Worm (Caenorhabditis elegans): ENCODE results near the gene aly-3.

DNA sequence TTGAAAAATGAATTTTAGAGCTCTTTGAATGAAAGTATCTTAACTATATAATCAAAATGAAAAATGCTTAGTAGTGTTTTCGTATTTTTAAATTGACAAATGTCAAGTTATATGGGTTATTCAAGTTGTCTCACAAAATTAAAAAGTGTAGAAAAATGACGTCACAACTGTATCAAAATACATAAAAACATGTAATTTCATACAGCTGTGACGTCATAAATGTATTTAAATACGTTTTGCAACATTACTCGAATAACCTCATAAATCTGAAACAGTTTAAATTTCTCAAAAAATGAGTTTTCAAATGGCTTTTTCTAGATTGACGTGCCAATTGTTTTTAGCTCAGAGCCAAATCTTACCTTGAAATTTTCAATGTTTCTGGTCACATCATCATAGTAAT, 13.3 kb upstream of the aly-3 start:
- TF ChIP-seq nhr-25 (tag; optimal IDR thresholded peaks at IDR 0.05; ENCODE audit: borderline replicate concordance, insufficient read depth) (no peak), hlh-30 (tag; optimal IDR thresholded peaks at IDR 0.05; ENCODE audit: insufficient read depth) (no peak), zfp-3 (GFP tag; conservative IDR thresholded peaks at IDR 0.05) (no peak), zag-1 (tag; optimal IDR thresholded peaks at IDR 0.05) (no peak), T26A8.4 (GFP tag; IDR thresholded peaks at IDR 0.05) (no peak), ceh-82 (tag; optimal IDR thresholded peaks at IDR 0.05) (no peak), ZK546.5 (tag; optimal IDR thresholded peaks at IDR 0.05) (no peak), lin-13 (GFP tag; optimal IDR thresholded peaks at IDR 0.05) (no peak), nhr-28 (tag; optimal IDR thresholded peaks at IDR 0.05) (no peak), ama-1 (optimal IDR thresholded peaks at IDR 0.05) (no peak), snpc-4 (tag; optimal IDR thresholded peaks at IDR 0.05) (no peak), daf-12 (tag; optimal IDR thresholded peaks at IDR 0.05) (no peak), lin-15B (tag; optimal IDR thresholded peaks at IDR 0.05) (no peak)
